Fruit fly (Drosophila melanogaster) S2 (cell line): Measurements from ENCODE around the gene CG2225.

Experiments
- CG8478 ChIP-seq: fragments of >200 bp; optimal IDR thresholded peaks from 2 replicates; lab custom pipeline; 2018
- CTCF ChIP-seq, 2 experiments: fragments of >200 bp; optimal IDR thresholded peaks; 2 replicates each; lab custom pipeline; 2018

dm6 chr2L:21627957-21628356 is 49.4 kb downstream of the CG2225 start:
- TF ChIP-seq CTCF (optimal IDR thresholded peaks at IDR 0.05; lab: Kevin White, UChicago) (no peak), CG8478 (lab: Kevin White, UChicago) (no peak)
